Fruit fly (Drosophila melanogaster): ENCODE measurements around the gene Ost48.
A peak's percentile ranks its signal among the peaks of the same experiment; 100 is the strongest.

Ost48 gene

dm6 chrX:9155134-9155533 lies 3.2 kb downstream of the Ost48 start (continued):
- TF ChIP-seq bigmax (GFP tag; optimal IDR thresholded peaks at IDR 0.05): no peak
- TF ChIP-seq maf-S (GFP tag; optimal IDR thresholded peaks at IDR 0.05): no peak
- TF ChIP-seq Jarid2 (GFP tag; optimal IDR thresholded peaks at IDR 0.05): no peak
- TF ChIP-seq CG16863 (GFP tag; optimal IDR thresholded peaks at IDR 0.05): peak; percentile 36
- TF ChIP-seq NK7.1 (GFP tag; optimal IDR thresholded peaks at IDR 0.05): peak; percentile 26
- TF ChIP-seq CG18619 (GFP tag; optimal IDR thresholded peaks at IDR 0.05): no peak
- peak; percentile 9 for TF ChIP-seq ems (GFP tag; optimal IDR thresholded peaks at IDR 0.05)
- TF ChIP-seq wdn (GFP tag; IDR thresholded peaks at IDR 0.05): no peak
- TF ChIP-seq eve (GFP tag; optimal IDR thresholded peaks at IDR 0.05): no peak
- TF ChIP-seq br (optimal IDR thresholded peaks at IDR 0.05): no peak
- no peak for TF ChIP-seq H15 (GFP tag; IDR thresholded peaks at IDR 0.05)
- TF ChIP-seq lbe (GFP tag; optimal IDR thresholded peaks at IDR 0.05): no peak
- no peak for TF ChIP-seq exex (tag; optimal IDR thresholded peaks at IDR 0.05)
- peak; percentile 59 for TF ChIP-seq CG12391 (tag; optimal IDR thresholded peaks at IDR 0.05)
- no peak for TF ChIP-seq sd (tag; optimal IDR thresholded peaks at IDR 0.05)
- TF ChIP-seq klu (GFP tag; IDR thresholded peaks at IDR 0.05): no peak
- no peak for TF ChIP-seq CG12236 (GFP tag; optimal IDR thresholded peaks at IDR 0.05)
- peak; percentile 44 for TF ChIP-seq CG18764 (GFP tag; optimal IDR thresholded peaks at IDR 0.05)
- no peak for TF ChIP-seq Hmx (GFP tag; optimal IDR thresholded peaks at IDR 0.05)
- peak; percentile 44 for TF ChIP-seq Bteb2 (GFP tag; optimal IDR thresholded peaks at IDR 0.05)
- TF ChIP-seq CG3847 (GFP tag; IDR thresholded peaks at IDR 0.05): peak; percentile 52
- TF ChIP-seq CG9437 (GFP tag; optimal IDR thresholded peaks at IDR 0.05): no peak
- TF ChIP-seq inv (GFP tag; IDR thresholded peaks at IDR 0.05; ENCODE audit: partially characterized antibody): no peak
- TF ChIP-seq CG3065 (GFP tag; optimal IDR thresholded peaks at IDR 0.05): no peak
- TF ChIP-seq odd (GFP tag; optimal IDR thresholded peaks at IDR 0.05): peak; percentile 20
- TF ChIP-seq psq (GFP tag; optimal IDR thresholded peaks at IDR 0.05): no peak
- no peak for TF ChIP-seq chn (GFP tag; optimal IDR thresholded peaks at IDR 0.05)
- TF ChIP-seq CG15073 (GFP tag; optimal IDR thresholded peaks at IDR 0.05): no peak
- TF ChIP-seq Elba2 (GFP tag; optimal IDR thresholded peaks at IDR 0.05): no peak
- peak; percentile 25 for TF ChIP-seq CG8359 (GFP tag; optimal IDR thresholded peaks at IDR 0.05; ENCODE audit: borderline replicate concordance)
- no peak for TF ChIP-seq MBD-R2 (GFP tag; IDR thresholded peaks at IDR 0.05)
- TF ChIP-seq CG11093 (GFP tag; IDR thresholded peaks at IDR 0.05): no peak
- no peak for TF ChIP-seq CG3726 (GFP tag; IDR thresholded peaks at IDR 0.05)
- no peak for TF ChIP-seq Ets65A (GFP tag)
- TF ChIP-seq CG9727 (GFP tag; optimal IDR thresholded peaks at IDR 0.05): peak; percentile 74
- TF ChIP-seq CG31365 (tag; optimal IDR thresholded peaks at IDR 0.05): no peak
- TF ChIP-seq Atf-2 (GFP tag; optimal IDR thresholded peaks at IDR 0.05): no peak
- TF ChIP-seq Sin3A (optimal IDR thresholded peaks at IDR 0.05): no peak
- no peak for TF ChIP-seq Optix (GFP tag; IDR thresholded peaks at IDR 0.05)
- TF ChIP-seq CG7357 (GFP tag; IDR thresholded peaks at IDR 0.05): no peak
- peak; percentile 3 for TF ChIP-seq crc (GFP tag; optimal IDR thresholded peaks at IDR 0.05)
- TF ChIP-seq Eip74EF (GFP tag; optimal IDR thresholded peaks at IDR 0.05): peak in 1 of 2 experiments; percentile 17
- peak; percentile 65 for TF ChIP-seq tap (tag; optimal IDR thresholded peaks at IDR 0.05)
- TF ChIP-seq CG32772 (GFP tag; IDR thresholded peaks at IDR 0.05): 0 out of 2 replicates have a peak, but pooled peaks have one; percentile 21
- no peak; the same call in 1 of the 2 replicates for TF ChIP-seq CG10366 (GFP tag; IDR thresholded peaks at IDR 0.05)
- peak; percentile 44 for TF ChIP-seq CG9932 (GFP tag; IDR thresholded peaks at IDR 0.05)
- peak; percentile 3 for TF ChIP-seq CG33213 (GFP tag; optimal IDR thresholded peaks at IDR 0.05)
- peak; percentile 4 for TF ChIP-seq CG3995 (GFP tag; optimal IDR thresholded peaks at IDR 0.05)
- no peak for TF ChIP-seq org-1 (GFP tag; optimal IDR thresholded peaks at IDR 0.05)
- TF ChIP-seq Mad (GFP tag; optimal IDR thresholded peaks at IDR 0.05): no peak
- peak; percentile 34; the same call in 1 of the 2 replicates for TF ChIP-seq slbo (GFP tag; IDR thresholded peaks at IDR 0.05)
- TF ChIP-seq CG13287 (GFP tag; IDR thresholded peaks at IDR 0.05; ENCODE audit: partially characterized antibody): no peak
- no peak for TF ChIP-seq CG10321 (GFP tag; IDR thresholded peaks at IDR 0.05)
